Worm (Caenorhabditis elegans) whole organism, late embryonic: ENCODE data around the gene ifas-3.

ENCODE experiments used
- C08G9.2 ChIP-seq: sonication (generic microtip); optimal IDR thresholded peaks from 2 replicates; lab custom pipeline; 2016; ENCODE audit warnings: mild to moderate bottlenecking, missing genetic modification characterization, moderate library complexity, missing compliant biosample characterization
- ceh-48 ChIP-seq: sonication (generic microtip); optimal IDR thresholded peaks from 2 replicates; lab custom pipeline; 2016; ENCODE audit warnings: missing genetic modification characterization, inconsistent platforms, missing compliant biosample characterization
- fkh-10 ChIP-seq: fragments of 150-350 bp; optimal IDR thresholded peaks from 2 replicates; lab custom pipeline; 2014; ENCODE audit warnings: missing biosample characterization, missing genetic modification reagents, missing genetic modification characterization
- nhr-11 ChIP-seq: fragments of 150-350 bp; optimal IDR thresholded peaks from 2 replicates; lab custom pipeline; 2014; ENCODE audit warnings: missing biosample characterization, missing genetic modification characterization
- nhr-232 ChIP-seq: sonication (generic microtip); optimal IDR thresholded peaks from 2 replicates; lab custom pipeline; 2016; ENCODE audit warnings: missing genetic modification characterization, missing compliant biosample characterization

DNA sequence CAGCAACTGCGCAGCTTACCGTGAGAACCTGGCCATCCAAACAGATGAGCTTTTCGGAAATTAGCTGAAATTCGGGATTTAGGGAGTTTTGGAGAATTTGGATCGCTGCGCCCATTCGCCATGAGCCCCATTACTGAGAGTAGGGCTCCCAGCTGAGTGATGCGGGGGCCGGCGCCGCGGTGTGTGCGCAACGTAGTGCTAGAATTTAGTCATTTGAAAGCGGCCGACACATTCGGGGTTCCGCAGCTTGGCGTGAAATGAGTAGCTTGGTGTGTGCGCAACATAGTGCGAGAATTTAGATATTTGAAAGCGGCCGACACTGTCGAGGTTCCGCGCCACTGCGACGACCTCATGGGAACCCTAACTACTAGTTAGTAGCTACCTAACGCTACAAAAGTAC, 9.9 kb downstream of the ifas-3 start:
- TF ChIP-seq C08G9.2 (tag; lab: Kevin White, UChicago) (no peak), ceh-48 (tag; lab: Kevin White, UChicago) (no peak), fkh-10 (GFP tag; lab: Kevin White, UChicago) (no peak), nhr-11 (tag; lab: Kevin White, UChicago) (no peak), nhr-232 (no peak)
